Fruit fly (Drosophila melanogaster) whole organism, embryonic: ENCODE data around the gene CG3604.

ENCODE experiments used
- Adf1 ChIP-seq: fragments of 200-800 bp; sonication (Bioruptor generic); IDR thresholded peaks from 2 replicates; pipeline ENCODE4 v1.3.6; 2022; ENCODE audit warnings: missing biosample characterization, missing genetic modification characterization
- Awh ChIP-seq: fragments of 200-800 bp; sonication (Bioruptor generic); IDR thresholded peaks from 2 replicates; pipeline ENCODE4, ENCODE4 v1.3.6; 2022; ENCODE audit warnings: missing biosample characterization, missing genetic modification characterization
- Bgb ChIP-seq: fragments of 200-800 bp; sonication (Bioruptor generic); IDR thresholded peaks from 2 replicates; pipeline ENCODE4 v1.3.6; 2022; ENCODE audit warnings: missing biosample characterization, missing genetic modification characterization; ENCODE audit not compliant: partially characterized antibody
- CG10565 ChIP-seq: fragments of 200-800 bp; sonication (Bioruptor generic); optimal IDR thresholded peaks from 3 replicates; lab custom pipeline; 2016; ENCODE audit warnings: missing biosample characterization, mild to moderate bottlenecking, missing genetic modification characterization
- CG11456 ChIP-seq: fragments of 200-800 bp; sonication (Bioruptor generic); IDR thresholded peaks from 3 replicates; pipeline ENCODE4 v1.3.6; 2022; ENCODE audit warnings: missing biosample characterization, missing genetic modification characterization
- CG1233 ChIP-seq: fragments of 200-800 bp; sonication (Bioruptor generic); optimal IDR thresholded peaks from 4 replicates; lab custom pipeline; 2018; ENCODE audit warnings: missing biosample characterization, mild to moderate bottlenecking, missing genetic modification characterization
- CG13287 ChIP-seq: fragments of 200-800 bp; sonication (Bioruptor generic); IDR thresholded peaks from 2 replicates; pipeline ENCODE4 v1.3.6; 2022; ENCODE audit warnings: missing biosample characterization, missing genetic modification characterization; ENCODE audit not compliant: partially characterized antibody
- CG13775 ChIP-seq: fragments of 200-800 bp; sonication (Bioruptor generic); optimal IDR thresholded peaks from 3 replicates; lab custom pipeline; 2017; ENCODE audit warnings: missing biosample characterization, mild to moderate bottlenecking, missing genetic modification characterization
- CG13894 ChIP-seq: fragments of 200-800 bp; sonication (Bioruptor generic); optimal IDR thresholded peaks from 3 replicates; lab custom pipeline; 2018; ENCODE audit warnings: missing biosample characterization, mild to moderate bottlenecking, missing genetic modification characterization, moderate library complexity
- CG14050 ChIP-seq: fragments of 200-800 bp; sonication (Bioruptor generic); IDR thresholded peaks from 3 replicates; pipeline ENCODE4 v1.3.6; 2022; ENCODE audit warnings: missing biosample characterization, missing genetic modification characterization
- CG14860 ChIP-seq: fragments of 200-800 bp; sonication (Bioruptor generic); IDR thresholded peaks from 3 replicates; pipeline ENCODE4 v1.3.6; 2022; ENCODE audit warnings: missing biosample characterization, missing genetic modification characterization; ENCODE audit not compliant: partially characterized antibody
- CG1832 ChIP-seq: fragments of 200-800 bp; sonication (Bioruptor generic); optimal IDR thresholded peaks from 2 replicates; lab custom pipeline; 2017; ENCODE audit warnings: missing biosample characterization, mild to moderate bottlenecking, missing genetic modification characterization, inconsistent platforms
- CG18599 ChIP-seq: fragments of 200-800 bp; sonication (Bioruptor generic); optimal IDR thresholded peaks from 3 replicates; lab custom pipeline; 2017; ENCODE audit warnings: missing biosample characterization, missing genetic modification characterization, mild to moderate bottlenecking, moderate library complexity, missing genetic modification reagents
- CG32532 ChIP-seq: fragments of 200-800 bp; sonication (Bioruptor generic); IDR thresholded peaks from 2 replicates; pipeline ENCODE4 v1.3.6; 2022; ENCODE audit warnings: missing biosample characterization, missing genetic modification characterization
- CG32767 ChIP-seq: fragments of 200-800 bp; sonication (Bioruptor generic); IDR thresholded peaks from 2 replicates; pipeline ENCODE4 v1.3.6; 2022; ENCODE audit warnings: missing biosample characterization, missing genetic modification characterization
- CG3726 ChIP-seq: fragments of 200-800 bp; sonication (Bioruptor generic); IDR thresholded peaks from 3 replicates; pipeline ENCODE4, ENCODE4 v1.3.6; 2022; ENCODE audit warnings: missing biosample characterization, missing genetic modification characterization
- CG4360 ChIP-seq: fragments of 200-800 bp; sonication (Bioruptor generic); IDR thresholded peaks from 2 replicates; pipeline ENCODE4 v1.3.6; 2022; ENCODE audit warnings: missing biosample characterization, missing genetic modification characterization
- CG6791 ChIP-seq: fragments of 200-800 bp; sonication (Bioruptor generic); IDR thresholded peaks from 3 replicates; pipeline ENCODE4 v1.3.6; 2022; ENCODE audit warnings: missing biosample characterization, missing genetic modification characterization; ENCODE audit not compliant: partially characterized antibody
- CTCF ChIP-seq: fragments of 200-800 bp; sonication (Bioruptor generic); optimal IDR thresholded peaks from 2 replicates; lab custom pipeline; 2017; ENCODE audit warnings: missing biosample characterization, mild to moderate bottlenecking, missing genetic modification characterization, moderate library complexity
- Camta ChIP-seq: fragments of 200-800 bp; sonication (Bioruptor generic); optimal IDR thresholded peaks from 2 replicates; lab custom pipeline; 2016; ENCODE audit warnings: missing biosample characterization, missing genetic modification characterization
- CoRest ChIP-seq: fragments of 200-800 bp; sonication (Bioruptor generic); optimal IDR thresholded peaks from 3 replicates; lab custom pipeline; 2018; ENCODE audit warnings: missing biosample characterization, mild to moderate bottlenecking, missing genetic modification characterization, moderate library complexity
- Dll ChIP-seq: fragments of 200-800 bp; sonication (Bioruptor generic); IDR thresholded peaks from 4 replicates; pipeline ENCODE4 v1.3.6; 2022; ENCODE audit warnings: missing biosample characterization, missing genetic modification characterization; ENCODE audit not compliant: partially characterized antibody
- E2f1 ChIP-seq: fragments of 200-800 bp; sonication (Bioruptor generic); IDR thresholded peaks from 2 replicates; pipeline ENCODE4 v1.3.6; 2022; ENCODE audit warnings: missing biosample characterization, missing genetic modification characterization
- ERR ChIP-seq: fragments of 200-800 bp; sonication (Bioruptor generic); optimal IDR thresholded peaks from 2 replicates; lab custom pipeline; 2016; ENCODE audit warnings: missing biosample characterization, missing genetic modification characterization
- HLHmδ ChIP-seq: fragments of 200-800 bp; sonication (Bioruptor generic); optimal IDR thresholded peaks from 2 replicates; lab custom pipeline; 2018; ENCODE audit warnings: missing biosample characterization, mild to moderate bottlenecking, missing genetic modification characterization, moderate library complexity
- HmgD ChIP-seq: fragments of 200-800 bp; sonication (Bioruptor generic); optimal IDR thresholded peaks from 3 replicates; lab custom pipeline; 2016; ENCODE audit warnings: missing biosample characterization, missing genetic modification characterization
- Jarid2 ChIP-seq: fragments of 200-800 bp; sonication (Bioruptor generic); optimal IDR thresholded peaks from 3 replicates; lab custom pipeline; 2017; ENCODE audit warnings: mild to moderate bottlenecking, missing biosample characterization, missing genetic modification reagents, missing genetic modification characterization
- Trl ChIP-seq, 3 experiments: fragments of >200 bp in 2 of 3; fragments of 200-800 bp in 1 of 3; sonication (Bioruptor generic) in 1 of 3; optimal IDR thresholded peaks; 2 replicates in 1 of 3; 3 replicates in 2 of 3; lab custom pipeline; 2016 to 2017; ENCODE audit warnings: missing biosample characterization in 1 of 3, missing genetic modification characterization in 1 of 3
- cad ChIP-seq: fragments of >200 bp; optimal IDR thresholded peaks from 2 replicates; lab custom pipeline; 2017; ENCODE audit warnings: missing biosample characterization, missing genetic modification characterization
- cg ChIP-seq: fragments of 200-800 bp; sonication (Bioruptor generic); optimal IDR thresholded peaks from 3 replicates; lab custom pipeline; 2019; ENCODE audit warnings: missing biosample characterization, mild to moderate bottlenecking, missing genetic modification characterization, moderate library complexity
- chinmo ChIP-seq: fragments of 200-800 bp; sonication (Bioruptor generic); IDR thresholded peaks from 4 replicates; pipeline ENCODE4 v1.3.6; 2022; ENCODE audit warnings: missing biosample characterization, missing genetic modification characterization; ENCODE audit not compliant: partially characterized antibody
- crol ChIP-seq: fragments of 200-800 bp; sonication (Bioruptor generic); IDR thresholded peaks from 2 replicates; pipeline ENCODE4 v1.3.6; 2022; ENCODE audit warnings: missing biosample characterization, missing genetic modification characterization
- dmrt11E ChIP-seq: fragments of 200-800 bp; sonication (Bioruptor generic); optimal IDR thresholded peaks from 3 replicates; lab custom pipeline; 2018; ENCODE audit warnings: missing biosample characterization, mild to moderate bottlenecking, missing genetic modification characterization, moderate library complexity
- ewg ChIP-seq: fragments of 200-800 bp; sonication (Bioruptor generic); optimal IDR thresholded peaks from 3 replicates; lab custom pipeline; 2017; ENCODE audit warnings: mild to moderate bottlenecking, missing biosample characterization, missing genetic modification reagents, missing genetic modification characterization
- fu2 ChIP-seq: fragments of 200-800 bp; sonication (Bioruptor generic); optimal IDR thresholded peaks from 2 replicates; lab custom pipeline; 2016; ENCODE audit warnings: missing biosample characterization, missing genetic modification characterization
- grau ChIP-seq: fragments of 200-800 bp; optimal IDR thresholded peaks from 3 replicates; lab custom pipeline; 2019; ENCODE audit warnings: missing biosample characterization, mild to moderate bottlenecking, missing genetic modification characterization, moderate library complexity
- her ChIP-seq: fragments of 200-800 bp; sonication (Bioruptor generic); optimal IDR thresholded peaks from 2 replicates; lab custom pipeline; 2016; ENCODE audit warnings: missing biosample characterization, missing genetic modification characterization
- hkb ChIP-seq, 2 experiments: fragments of 200-800 bp in 1 of 2; fragments of >200 bp in 1 of 2; sonication (Bioruptor generic) in 1 of 2; IDR thresholded peaks in 1 of 2; optimal IDR thresholded peaks in 1 of 2; 2 replicates each; pipeline versions ENCODE4 v1.3.6 to Lab custom; 2017 to 2022; ENCODE audit warnings: missing biosample characterization in 1 of 2, missing genetic modification characterization in 1 of 2
- insv ChIP-seq, 2 experiments: fragments of 200-800 bp; sonication (Bioruptor generic); optimal IDR thresholded peaks; 3 replicates each; lab custom pipeline; 2016 to 2018; ENCODE audit warnings: missing biosample characterization in 2 of 2, missing genetic modification characterization in 2 of 2
- inv ChIP-seq: fragments of 200-800 bp; sonication (Bioruptor generic); IDR thresholded peaks from 2 replicates; pipeline ENCODE4 v1.3.6; 2022; ENCODE audit warnings: missing biosample characterization, missing genetic modification characterization; ENCODE audit not compliant: partially characterized antibody
- klu ChIP-seq: fragments of 200-800 bp; sonication (Bioruptor generic); IDR thresholded peaks from 2 replicates; pipeline ENCODE4 v1.3.6; 2022; ENCODE audit warnings: missing biosample characterization, missing genetic modification characterization
- nmo ChIP-seq: fragments of 200-800 bp; sonication (Bioruptor generic); optimal IDR thresholded peaks from 2 replicates; lab custom pipeline; 2018; ENCODE audit warnings: missing biosample characterization, mild to moderate bottlenecking, missing genetic modification characterization, moderate library complexity
- pros ChIP-seq: fragments of 200-800 bp; sonication (Bioruptor generic); optimal IDR thresholded peaks from 3 replicates; lab custom pipeline; 2019; ENCODE audit warnings: missing biosample characterization, mild to moderate bottlenecking, missing genetic modification characterization, moderate library complexity
- shn ChIP-seq: fragments of 200-800 bp; sonication (Bioruptor generic); optimal IDR thresholded peaks from 3 replicates; lab custom pipeline; 2016; ENCODE audit warnings: missing biosample characterization, missing genetic modification characterization
- sob ChIP-seq: fragments of 200-800 bp; sonication (Bioruptor generic); IDR thresholded peaks from 2 replicates; pipeline ENCODE4 v1.3.6; 2022; ENCODE audit warnings: missing biosample characterization, missing genetic modification characterization
- tll ChIP-seq, 2 experiments: fragments of 200-800 bp in 1 of 2; fragments of >200 bp in 1 of 2; sonication (Bioruptor generic) in 1 of 2; optimal IDR thresholded peaks; 2 replicates each; lab custom pipeline; 2017 to 2019; ENCODE audit warnings: missing biosample characterization in 2 of 2, missing genetic modification characterization in 2 of 2, mild to moderate bottlenecking in 1 of 2, moderate library complexity in 1 of 2
- unc-4 ChIP-seq: fragments of 200-800 bp; sonication (Bioruptor generic); IDR thresholded peaks from 2 replicates; pipeline ENCODE4 v1.3.6; 2022; ENCODE audit warnings: missing biosample characterization, missing genetic modification characterization; ENCODE audit not compliant: partially characterized antibody

The CG3604 gene

dm6 chr2L:3662307-3662795, 35.3 kb downstream of the CG3604 start, which contains the start of gene Drgx (continued):
- TF ChIP-seq Bgb (GFP tag; lab: Robert Waterston, UW) = peak; percentile 13; the same call in 1 of the 2 replicates
- no peak for TF ChIP-seq sob (GFP tag; lab: Robert Waterston, UW)
- TF ChIP-seq Jarid2 (GFP tag; lab: Kevin White, UChicago) = peak; percentile 59
- TF ChIP-seq CoRest (tag; lab: Kevin White, UChicago) = peak; percentile 6
- peak; percentile 31; the same call in 1 of the 2 replicates for TF ChIP-seq CG13287 (GFP tag; lab: Robert Waterston, UW)
- TF ChIP-seq CG32767 (GFP tag; lab: Robert Waterston, UW) = 0 out of 2 replicates have a peak, but pooled peaks have one; percentile 19
- peak; percentile 11 for TF ChIP-seq cg
- peak; percentile 66 for TF ChIP-seq pros (GFP tag; lab: Kevin White, UChicago)
- TF ChIP-seq Trl (optimal IDR thresholded peaks at IDR 0.05; lab: Kevin White, UChicago) = peak; percentile 37 to 58
- no peak for TF ChIP-seq Trl (GFP tag; optimal IDR thresholded peaks at IDR 0.05; lab: Kevin White, UChicago)
- TF ChIP-seq CG14050 (GFP tag; lab: Robert Waterston, UW) = no peak
- TF ChIP-seq nmo (GFP tag; lab: Kevin White, UChicago) = peak; percentile 9
- no peak for TF ChIP-seq tll (GFP tag; optimal IDR thresholded peaks at IDR 0.05; lab: Kevin White, UChicago)
- TF ChIP-seq CG1832 (GFP tag; lab: Kevin White, UChicago) = peak; percentile 93
- no peak for TF ChIP-seq Awh
- TF ChIP-seq klu (GFP tag; lab: Robert Waterston, UW) = no peak
- TF ChIP-seq ewg (GFP tag; lab: Kevin White, UChicago) = peak; percentile 97
- TF ChIP-seq shn (GFP tag; lab: Kevin White, UChicago) = no peak
- no peak for TF ChIP-seq ERR (GFP tag; lab: Kevin White, UChicago)
- no peak for TF ChIP-seq inv
- TF ChIP-seq CG32532 (GFP tag; lab: Robert Waterston, UW) = no peak
- 0 out of 2 replicates have a peak, but pooled peaks have one; percentile 14 for TF ChIP-seq unc-4 (GFP tag; lab: Robert Waterston, UW)
- no peak for TF ChIP-seq fu2
- peak; percentile 58; the same call in 1 of the 4 replicates for TF ChIP-seq chinmo (GFP tag; lab: Robert Waterston, UW)
- no peak for TF ChIP-seq cad
- peak; percentile 14 for TF ChIP-seq CTCF
- TF ChIP-seq crol (GFP tag; lab: Robert Waterston, UW) = peak; percentile 94
- no peak for TF ChIP-seq CG1233 (GFP tag; lab: Kevin White, UChicago)
- 0 out of 4 replicates have a peak, but pooled peaks have one; percentile 20 for TF ChIP-seq Dll (GFP tag; lab: Robert Waterston, UW)
- TF ChIP-seq, all 482 proteins: peak for 32

dm6 chr2L:3657349-3658142, 40.1 kb downstream of the CG3604 start:
- peak; percentile 49 for TF ChIP-seq grau (tag; lab: Kevin White, UChicago)
- 0 out of 2 replicates have a peak, but pooled peaks have one; percentile 19 for TF ChIP-seq E2f1
- TF ChIP-seq Adf1 = peak; percentile 90
- peak; percentile 75 for TF ChIP-seq HmgD
- peak; percentile 48 for TF ChIP-seq CG18599 (GFP tag; lab: Kevin White, UChicago)
- TF ChIP-seq Camta (GFP tag; lab: Kevin White, UChicago) = peak; percentile 16
- TF ChIP-seq insv (GFP tag; optimal IDR thresholded peaks at IDR 0.05; lab: Kevin White, UChicago) = peak in 1 of 2 experiments; percentile 75
- TF ChIP-seq CG6791 (GFP tag; lab: Robert Waterston, UW) = peak; percentile 46; the same call in 2 of the 3 replicates
- no peak for TF ChIP-seq CG14860 (GFP tag; lab: Robert Waterston, UW)
- TF ChIP-seq CG13894 (tag; lab: Kevin White, UChicago) = peak; percentile 83
- TF ChIP-seq CG4360 (GFP tag; lab: Robert Waterston, UW) = no peak
- TF ChIP-seq CG10565 (GFP tag; lab: Kevin White, UChicago) = no peak
- TF ChIP-seq her = peak; percentile 57
- peak; percentile 89 for TF ChIP-seq CG11456
- TF ChIP-seq dmrt11E = peak; percentile 45
- no peak for TF ChIP-seq CG3726
- TF ChIP-seq CG13775 = no peak
- TF ChIP-seq hkb (optimal IDR thresholded peaks at IDR 0.05; lab: Kevin White, UChicago) = no peak
- TF ChIP-seq hkb (GFP tag; IDR thresholded peaks at IDR 0.05; lab: Robert Waterston, UW) = peak; percentile 34; the same call in 1 of the 2 replicates
- no peak for TF ChIP-seq HLHmδ (GFP tag; lab: Kevin White, UChicago)
